Fruit fly (Drosophila melanogaster) Kc167 (cell line): ENCODE data around the gene fz2.

ENCODE experiments used
- Myc ChIP-seq: fragments of >200 bp; optimal IDR thresholded peaks from 2 replicates; lab custom pipeline; 2017; ENCODE audit warnings: missing external identifiers
- Sin3A ChIP-seq: fragments of >200 bp; optimal IDR thresholded peaks from 2 replicates; lab custom pipeline; 2018; ENCODE audit warnings: missing external identifiers
- insv ChIP-seq: fragments of >200 bp; optimal IDR thresholded peaks from 3 replicates; lab custom pipeline; 2018; ENCODE audit warnings: missing external identifiers
- psq ChIP-seq: fragments of >200 bp; optimal IDR thresholded peaks from 2 replicates; lab custom pipeline; 2017; ENCODE audit warnings: missing external identifiers
- ttk ChIP-seq: sonication (Bioruptor generic); optimal IDR thresholded peaks from 2 replicates; lab custom pipeline; 2017; ENCODE audit warnings: missing external identifiers

dm6 chr3L:19138925-19139503 is 96.2 kb downstream of the fz2 start, which contains the start of gene CG14082:
- TF ChIP-seq psq (lab: Kevin White, UChicago), result no peak
- no peak for TF ChIP-seq ttk (lab: Kevin White, UChicago)
- no peak for TF ChIP-seq Sin3A (lab: Kevin White, UChicago)
- no peak for TF ChIP-seq Myc (lab: Kevin White, UChicago)
- no peak for TF ChIP-seq insv (lab: Kevin White, UChicago)
